Worm (Caenorhabditis elegans) whole organism, L4 larva: Measurements from ENCODE around the gene toe-1.

Experiments used
- D1046.2 ChIP-seq: fragments of 200-800 bp; sonication (Bioruptor generic); IDR thresholded peaks from 2 replicates; pipeline ENCODE4 v1.3.6; 2022; ENCODE audit warnings: missing genetic modification characterization, missing compliant biosample characterization
- F10B5.3 ChIP-seq: sonication (generic microtip); optimal IDR thresholded peaks from 2 replicates; lab custom pipeline; 2016; ENCODE audit warnings: mild to moderate bottlenecking, missing genetic modification characterization, missing compliant biosample characterization
- F49E8.2 ChIP-seq: sonication (generic microtip); optimal IDR thresholded peaks from 2 replicates; lab custom pipeline; 2016; ENCODE audit warnings: missing compliant biosample characterization, mild to moderate bottlenecking, missing genetic modification characterization, borderline replicate concordance
- T26A8.4 ChIP-seq: fragments of 200-800 bp; sonication (Bioruptor generic); IDR thresholded peaks from 2 replicates; pipeline ENCODE4 v1.3.6; 2022; ENCODE audit warnings: missing genetic modification characterization, missing compliant biosample characterization
- Y105C5A.15 ChIP-seq: fragments of 200-800 bp; sonication (Bioruptor generic); IDR thresholded peaks from 2 replicates; pipeline ENCODE4 v1.3.6; 2022; ENCODE audit warnings: missing genetic modification characterization, missing compliant biosample characterization
- Y75B8A.6 ChIP-seq: fragments of 200-800 bp; sonication (Bioruptor generic); IDR thresholded peaks from 2 replicates; pipeline ENCODE4 v1.3.6; 2022; ENCODE audit warnings: missing genetic modification reagents, missing genetic modification characterization, missing compliant biosample characterization
- ZK337.2 ChIP-seq: fragments of 200-800 bp; sonication (Bioruptor generic); IDR thresholded peaks from 2 replicates; pipeline ENCODE4 v1.3.6; 2022; ENCODE audit warnings: missing genetic modification reagents, missing genetic modification characterization, missing compliant biosample characterization
- ZK546.5 ChIP-seq, 2 experiments: sonication (generic microtip); optimal IDR thresholded peaks; 2 replicates each; lab custom pipeline; 2017; ENCODE audit warnings: missing biosample characterization in 2 of 2, missing genetic modification characterization in 2 of 2
- aha-1 ChIP-seq: fragments of 150-350 bp; peaks from one replicate; lab custom pipeline; 2014; ENCODE audit warnings: missing biosample characterization, missing genetic modification characterization
- attf-4 ChIP-seq: sonication (generic microtip); optimal IDR thresholded peaks from 3 replicates; lab custom pipeline; 2017; ENCODE audit warnings: missing biosample characterization, missing genetic modification characterization
- cey-2 ChIP-seq: sonication (generic microtip); optimal IDR thresholded peaks from 3 replicates; lab custom pipeline; 2017; ENCODE audit warnings: missing genetic modification characterization, mild to moderate bottlenecking, missing compliant biosample characterization, antibody characterized with exemption, borderline replicate concordance; ENCODE audit not compliant: insufficient read depth
- daf-16 ChIP-seq, 3 experiments: sonication (generic microtip); optimal IDR thresholded peaks; 2 replicates each; lab custom pipeline; 2016 to 2017; ENCODE audit warnings: missing genetic modification characterization in 3 of 3, missing genetic modification reagents in 3 of 3, mild to moderate bottlenecking in 2 of 3, missing compliant biosample characterization in 2 of 3, missing biosample characterization in 1 of 3, moderate library complexity in 1 of 3
- daf-19 ChIP-seq: fragments of 200-800 bp; sonication (Bioruptor generic); conservative IDR thresholded peaks from 2 replicates; pipeline ENCODE4 v1.3.6; 2022; ENCODE audit warnings: missing genetic modification characterization, missing compliant biosample characterization
- dpl-1 ChIP-seq: fragments of 150-350 bp; optimal IDR thresholded peaks from 2 replicates; lab custom pipeline; 2014; ENCODE audit warnings: missing biosample characterization, missing genetic modification reagents, missing genetic modification characterization
- egl-43 ChIP-seq: fragments of 200-800 bp; sonication (Bioruptor generic); IDR thresholded peaks from 2 replicates; pipeline ENCODE4 v1.3.6; 2022; ENCODE audit warnings: missing genetic modification reagents, missing genetic modification characterization, missing compliant biosample characterization
- fos-1 ChIP-seq: fragments of 150-350 bp; optimal IDR thresholded peaks from 2 replicates; lab custom pipeline; 2014; ENCODE audit warnings: missing biosample characterization, missing genetic modification characterization
- hlh-11 ChIP-seq: fragments of 200-800 bp; sonication (Bioruptor generic); optimal IDR thresholded peaks from 2 replicates; lab custom pipeline; 2018; ENCODE audit warnings: mild to moderate bottlenecking, missing genetic modification characterization, missing compliant biosample characterization
- hlh-30 ChIP-seq: sonication (generic microtip); optimal IDR thresholded peaks from 2 replicates; lab custom pipeline; 2017; ENCODE audit warnings: antibody characterized with exemption, mild to moderate bottlenecking, missing genetic modification characterization, missing compliant biosample characterization; ENCODE audit not compliant: insufficient read depth
- hmg-1.1 ChIP-seq: fragments of 200-800 bp; sonication (Bioruptor generic); IDR thresholded peaks from 2 replicates; pipeline ENCODE4 v1.3.6; 2022; ENCODE audit warnings: missing genetic modification reagents, missing genetic modification characterization, missing compliant biosample characterization
- lim-7 ChIP-seq: fragments of 200-800 bp; sonication (Bioruptor generic); IDR thresholded peaks from 2 replicates; pipeline ENCODE4 v1.3.6; 2022; ENCODE audit warnings: missing genetic modification characterization, missing compliant biosample characterization
- lin-29 ChIP-seq: fragments of 200-800 bp; sonication (Bioruptor generic); IDR thresholded peaks from 2 replicates; pipeline ENCODE4 v1.3.6; 2022; ENCODE audit warnings: missing genetic modification reagents, missing genetic modification characterization, missing compliant biosample characterization
- lin-39 ChIP-seq: fragments of 150-350 bp; optimal IDR thresholded peaks from 2 replicates; lab custom pipeline; 2014; ENCODE audit warnings: missing biosample characterization, missing genetic modification reagents, missing genetic modification characterization
- lsy-2 ChIP-seq, 2 experiments: fragments of 150-350 bp in 1 of 2; sonication (generic microtip) in 1 of 2; optimal IDR thresholded peaks; 2 replicates each; lab custom pipeline; 2014 to 2017; ENCODE audit warnings: missing biosample characterization in 2 of 2, missing genetic modification characterization in 2 of 2
- madf-5 ChIP-seq, 2 experiments: fragments of 200-800 bp; sonication (Bioruptor generic); IDR thresholded peaks; 2 replicates each; pipeline ENCODE4 v1.3.6; 2022; ENCODE audit warnings: missing compliant biosample characterization in 2 of 2, missing genetic modification characterization in 2 of 2
- madf-9 ChIP-seq: fragments of 200-800 bp; sonication (Bioruptor generic); conservative IDR thresholded peaks from 2 replicates; pipeline ENCODE4 v1.3.6; 2022; ENCODE audit warnings: missing genetic modification reagents, missing genetic modification characterization, missing compliant biosample characterization
- mdt-29 ChIP-seq: fragments of 200-800 bp; sonication (Bioruptor generic); IDR thresholded peaks from 2 replicates; pipeline ENCODE4 v1.3.6; 2022; ENCODE audit warnings: missing genetic modification reagents, missing genetic modification characterization, missing compliant biosample characterization
- mep-1 ChIP-seq: fragments of 150-350 bp; sonication (generic microtip); optimal IDR thresholded peaks from 3 replicates; lab custom pipeline; 2014; ENCODE audit warnings: missing biosample characterization, missing genetic modification characterization
- mes-2 ChIP-seq: sonication (generic microtip); optimal IDR thresholded peaks from 2 replicates; lab custom pipeline; 2016; ENCODE audit warnings: missing genotype, mild to moderate bottlenecking, missing genetic modification characterization, missing compliant biosample characterization; ENCODE audit not compliant: poor library complexity, severe bottlenecking
- nhr-237 ChIP-seq: sonication (generic microtip); optimal IDR thresholded peaks from 2 replicates; lab custom pipeline; 2017; ENCODE audit warnings: missing biosample characterization, missing genetic modification characterization
- nhr-25 ChIP-seq: sonication (generic microtip); optimal IDR thresholded peaks from 2 replicates; lab custom pipeline; 2017; ENCODE audit warnings: missing genetic modification characterization, mild to moderate bottlenecking, missing compliant biosample characterization, antibody characterized with exemption, moderate library complexity, borderline replicate concordance; ENCODE audit not compliant: insufficient read depth
- nhr-42 ChIP-seq: fragments of 200-800 bp; sonication (Bioruptor generic); IDR thresholded peaks from 2 replicates; pipeline ENCODE4 v1.3.6; 2022; ENCODE audit warnings: missing genetic modification characterization, missing compliant biosample characterization
- nhr-76 ChIP-seq: fragments of 150-350 bp; optimal IDR thresholded peaks from 2 replicates; lab custom pipeline; 2014; ENCODE audit warnings: missing biosample characterization, missing genetic modification characterization
- nhr-77 ChIP-seq: fragments of 150-350 bp; optimal IDR thresholded peaks from 2 replicates; lab custom pipeline; 2014; ENCODE audit warnings: missing biosample characterization, missing genetic modification characterization
- pqm-1 ChIP-seq: sonication (generic microtip); optimal IDR thresholded peaks from 2 replicates; lab custom pipeline; 2017; ENCODE audit warnings: missing biosample characterization, missing genetic modification characterization
- rbr-2 ChIP-seq: sonication (generic microtip); optimal IDR thresholded peaks from 2 replicates; lab custom pipeline; 2016; ENCODE audit warnings: missing genotype, missing genetic modification characterization, missing compliant biosample characterization
- set-16 ChIP-seq: fragments of 200-800 bp; sonication (Bioruptor generic); IDR thresholded peaks from 2 replicates; pipeline ENCODE4 v1.3.6; 2022; ENCODE audit warnings: missing genetic modification reagents, missing genetic modification characterization, missing compliant biosample characterization
- skn-1 ChIP-seq: fragments of 150-350 bp; optimal IDR thresholded peaks from 2 replicates; lab custom pipeline; 2014; ENCODE audit warnings: missing biosample characterization, missing genetic modification characterization
- snpc-4 ChIP-seq: fragments of 150-350 bp; optimal IDR thresholded peaks from 2 replicates; lab custom pipeline; 2014; ENCODE audit warnings: missing biosample characterization, missing genetic modification characterization
- tag-97 ChIP-seq: fragments of 200-800 bp; sonication (Bioruptor generic); IDR thresholded peaks from 2 replicates; pipeline ENCODE4 v1.3.6; 2022; ENCODE audit warnings: missing genetic modification characterization, missing compliant biosample characterization
- unc-130 ChIP-seq: sonication (generic microtip); optimal IDR thresholded peaks from 2 replicates; lab custom pipeline; 2016; ENCODE audit warnings: missing genetic modification reagents, missing genetic modification characterization, missing compliant biosample characterization
- unc-62 ChIP-seq, 3 experiments: fragments of 150-350 bp in 1 of 3; sonication (generic microtip); optimal IDR thresholded peaks in 2 of 3; peaks in 1 of 3; 1 replicate in 1 of 3; 2 replicates in 2 of 3; lab custom pipeline; 2014 to 2017; ENCODE audit warnings: missing biosample characterization in 3 of 3, missing genetic modification characterization in 3 of 3, missing genetic modification reagents in 3 of 3, missing genotype in 1 of 3
- zfp-3 ChIP-seq: fragments of 200-800 bp; sonication (Bioruptor generic); conservative IDR thresholded peaks from 2 replicates; pipeline ENCODE4 v1.3.6; 2022; ENCODE audit warnings: missing genetic modification reagents, missing genetic modification characterization, missing compliant biosample characterization
- zip-11 ChIP-seq: fragments of 200-800 bp; sonication (Bioruptor generic); IDR thresholded peaks from 2 replicates; pipeline ENCODE4 v1.3.6; 2022; ENCODE audit warnings: missing genetic modification characterization, missing compliant biosample characterization
- ztf-11 ChIP-seq: fragments of 150-350 bp; optimal IDR thresholded peaks from 2 replicates; lab custom pipeline; 2014; ENCODE audit warnings: missing biosample characterization, missing genetic modification characterization
- ztf-7 ChIP-seq: fragments of 150-350 bp; optimal IDR thresholded peaks from 2 replicates; lab custom pipeline; 2014; ENCODE audit warnings: missing biosample characterization, missing genetic modification characterization

toe-1 gene

DNA sequence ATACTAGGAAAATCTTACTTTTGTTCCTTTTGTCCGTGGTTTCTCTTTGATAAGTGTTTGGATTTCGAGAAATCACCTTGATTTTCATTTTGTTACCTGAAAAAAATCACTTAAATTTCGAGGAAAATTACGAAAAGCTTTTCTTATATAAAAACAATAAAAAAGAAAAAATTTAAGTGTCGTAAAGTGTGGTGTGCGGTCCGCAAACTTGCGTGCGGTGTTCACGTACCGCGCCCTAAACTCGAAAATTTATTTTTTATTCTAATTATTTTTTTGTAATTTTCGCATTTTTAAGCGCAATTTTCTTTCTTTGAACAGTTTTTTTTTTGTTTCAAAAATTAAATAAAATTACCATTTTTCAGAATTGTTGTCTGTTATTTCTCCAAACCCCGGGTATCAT is at the start of gene toe-1, which contains the start of gene dcaf-13:
TSS of gene toe-1 (plus strand) at position 361 of the 400 bp plus-strand sequence.
TSS of gene dcaf-13 (minus strand) at position 96 of the 400 bp plus-strand sequence.
- TF ChIP-seq lsy-2 (tag; optimal IDR thresholded peaks at IDR 0.05; lab: Kevin White, UChicago), result peak in 1 of 2 experiments; percentile 39
- TF ChIP-seq hmg-1.1 (GFP tag; lab: Robert Waterston, UW), result 0 out of 2 replicates have a peak, but pooled peaks have one; percentile 11
- TF ChIP-seq mes-2 (tag; lab: Kevin White, UChicago), result peak; percentile 34
- TF ChIP-seq madf-5 (GFP tag; IDR thresholded peaks at IDR 0.05; lab: Robert Waterston, UW), result no peak

DNA sequence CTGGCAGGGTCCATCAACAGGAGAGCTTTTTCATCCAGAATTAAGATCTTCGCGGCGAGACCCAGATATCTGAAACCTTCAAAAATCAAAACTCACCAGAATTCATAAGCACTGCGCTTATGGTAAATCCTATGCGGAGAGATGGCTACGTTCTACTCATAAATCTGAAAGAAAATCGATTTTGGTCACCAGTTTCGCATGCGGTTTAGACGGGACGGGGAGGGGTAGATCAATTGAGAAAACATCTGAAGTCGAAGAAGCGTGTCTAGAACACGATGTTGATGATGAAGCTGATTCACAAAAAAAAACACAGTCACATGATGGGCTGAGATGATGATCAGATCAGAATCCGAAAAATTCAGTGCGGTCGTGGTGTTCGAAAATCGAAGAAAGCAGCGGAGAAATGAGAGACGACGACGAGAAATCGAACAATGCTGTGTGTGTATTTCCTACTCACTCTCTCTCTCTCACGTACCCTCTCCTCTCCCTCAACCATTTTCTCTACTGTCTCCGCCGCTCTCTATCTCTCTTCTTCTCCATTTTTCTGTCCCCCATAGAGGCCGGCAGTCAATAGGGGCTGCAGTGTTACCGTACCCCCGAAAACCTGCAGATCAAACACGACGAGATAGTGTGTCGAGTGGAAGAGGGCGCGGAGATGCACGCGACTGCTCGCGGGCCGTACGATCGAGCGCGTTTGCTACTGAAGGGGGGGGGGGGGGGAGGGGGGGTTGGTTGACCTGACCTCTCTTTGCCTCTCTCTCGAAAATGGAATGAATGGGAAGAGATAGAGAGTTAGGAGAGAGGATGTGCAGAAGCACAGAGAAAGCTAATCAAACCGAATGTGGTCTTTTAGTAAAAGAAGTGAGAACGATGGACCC is 48.4 kb upstream of the toe-1 start, which contains the start of gene ntl-2:
TSS of gene ntl-2 (minus strand) at position 171 of the 878 bp plus-strand sequence.
- peak; percentile 80; the same call in 1 of the 2 replicates for TF ChIP-seq D1046.2
- peak; percentile 98 for TF ChIP-seq mep-1
- TF ChIP-seq ztf-7 (tag; lab: Kevin White, UChicago), result peak; percentile 53
- peak; percentile 53; the same call in 1 of the 2 replicates for TF ChIP-seq mdt-29
- no peak for TF ChIP-seq unc-130 (GFP tag; lab: Kevin White, UChicago)
- TF ChIP-seq F10B5.3 (tag; lab: Kevin White, UChicago), result peak; percentile 1
- no peak for TF ChIP-seq lin-39 (tag; lab: Kevin White, UChicago)
- TF ChIP-seq nhr-42, result peak; percentile 90
- peak; percentile 32 to 96 for TF ChIP-seq ZK546.5 (tag; optimal IDR thresholded peaks at IDR 0.05; lab: Kevin White, UChicago)
- TF ChIP-seq hlh-30 (tag; lab: Kevin White, UChicago), result peak; percentile 92
- TF ChIP-seq hlh-11 (tag; lab: Kevin White, UChicago), result peak; percentile 99
- TF ChIP-seq Y105C5A.15, result no peak
- TF ChIP-seq zip-11 (GFP tag; lab: Robert Waterston, UW), result no peak
- TF ChIP-seq nhr-25 (tag; lab: Kevin White, UChicago), result peak; percentile 90
- no peak for TF ChIP-seq attf-4 (tag; lab: Kevin White, UChicago)
- TF ChIP-seq aha-1 (tag; lab: Kevin White, UChicago), result peak; percentile 98
- TF ChIP-seq nhr-76 (tag; lab: Kevin White, UChicago), result no peak
- TF ChIP-seq T26A8.4, result peak; percentile 92
- TF ChIP-seq Y75B8A.6 (GFP tag; lab: Robert Waterston, UW), result no peak
- peak; percentile 94 for TF ChIP-seq rbr-2 (tag; lab: Kevin White, UChicago)
- TF ChIP-seq lim-7 (GFP tag; lab: Robert Waterston, UW), result peak; percentile 71; the same call in 1 of the 2 replicates
- no peak for TF ChIP-seq F49E8.2
- TF ChIP-seq ztf-11 (tag; lab: Kevin White, UChicago), result no peak
- TF ChIP-seq snpc-4 (tag; lab: Kevin White, UChicago), result no peak
- TF ChIP-seq cey-2, result peak; percentile 18
- peak; percentile 98 to 99 for TF ChIP-seq lsy-2 (tag; optimal IDR thresholded peaks at IDR 0.05; lab: Kevin White, UChicago)
- TF ChIP-seq egl-43 (GFP tag; lab: Robert Waterston, UW), result peak; percentile 87
- TF ChIP-seq pqm-1 (tag; lab: Kevin White, UChicago), result peak; percentile 11
- no peak for TF ChIP-seq skn-1
- TF ChIP-seq ZK337.2 (GFP tag; lab: Robert Waterston, UW), result 0 out of 2 replicates have a peak, but pooled peaks have one; percentile 19
- no peak for TF ChIP-seq tag-97 (GFP tag; lab: Robert Waterston, UW)
- 0 out of 2 replicates have a peak, but pooled peaks have one; percentile 41 for TF ChIP-seq lin-29 (GFP tag; lab: Robert Waterston, UW)
- peak in 1 of 2 experiments; percentile 96 for TF ChIP-seq unc-62 (GFP tag; optimal IDR thresholded peaks at IDR 0.05 in 1 of 2; lab: Kevin White, UChicago)
- TF ChIP-seq unc-62 (tag; optimal IDR thresholded peaks at IDR 0.05; lab: Kevin White, UChicago), result no peak
- peak; percentile 28 for TF ChIP-seq nhr-237 (tag; lab: Kevin White, UChicago)
- no peak for TF ChIP-seq daf-19
- peak; percentile 84 for TF ChIP-seq madf-9 (GFP tag; lab: Robert Waterston, UW)
- TF ChIP-seq set-16, result peak; percentile 100
- TF ChIP-seq zfp-3, result peak; percentile 50; the same call in 1 of the 2 replicates
- TF ChIP-seq dpl-1, result peak; percentile 77
- peak; percentile 93 for TF ChIP-seq nhr-77 (tag; lab: Kevin White, UChicago)
- TF ChIP-seq fos-1 (tag; lab: Kevin White, UChicago), result no peak
- peak in 1 of 2 experiments; percentile 81 for TF ChIP-seq daf-16 (GFP tag; optimal IDR thresholded peaks at IDR 0.05; lab: Kevin White, UChicago)
- TF ChIP-seq daf-16 (tag; optimal IDR thresholded peaks at IDR 0.05; lab: Kevin White, UChicago), result peak; percentile 88
